Fruit fly (Drosophila melanogaster) whole organism, adult: ENCODE data around the gene CG34268.

Source experiments
- CG11617 ChIP-seq: fragments of 200-800 bp; sonication (Bioruptor generic); optimal IDR thresholded peaks from 2 replicates; lab custom pipeline; 2017; ENCODE audit warnings: mild to moderate bottlenecking, missing biosample characterization, missing genetic modification reagents, missing genetic modification characterization
- CG12768 ChIP-seq: fragments of 200-800 bp; sonication (Bioruptor generic); optimal IDR thresholded peaks from 2 replicates; lab custom pipeline; 2017; ENCODE audit warnings: missing biosample characterization, missing genetic modification characterization, mild to moderate bottlenecking, moderate library complexity, missing genetic modification reagents
- CG14711 ChIP-seq: fragments of 200-800 bp; sonication (Bioruptor generic); optimal IDR thresholded peaks from 2 replicates; lab custom pipeline; 2018; ENCODE audit warnings: missing biosample characterization, mild to moderate bottlenecking, missing genetic modification characterization, moderate library complexity
- CG1620 ChIP-seq: fragments of 200-800 bp; sonication (Bioruptor generic); optimal IDR thresholded peaks from 2 replicates; lab custom pipeline; 2016; ENCODE audit warnings: missing biosample characterization, missing genetic modification characterization
- CG33017 ChIP-seq: fragments of 200-800 bp; sonication (Bioruptor generic); optimal IDR thresholded peaks from 2 replicates; lab custom pipeline; 2018; ENCODE audit warnings: missing biosample characterization, mild to moderate bottlenecking, missing genetic modification characterization, moderate library complexity
- CG5204 ChIP-seq: fragments of 200-800 bp; sonication (Bioruptor generic); optimal IDR thresholded peaks from 2 replicates; lab custom pipeline; 2016; ENCODE audit warnings: missing biosample characterization, missing genetic modification characterization
- CG7045 ChIP-seq: fragments of 200-800 bp; sonication (Bioruptor generic); optimal IDR thresholded peaks from 2 replicates; lab custom pipeline; 2017; ENCODE audit warnings: missing biosample characterization, mild to moderate bottlenecking, missing genetic modification characterization
- CG7101 ChIP-seq: fragments of 200-800 bp; sonication (Bioruptor generic); optimal IDR thresholded peaks from 2 replicates; lab custom pipeline; 2018; ENCODE audit warnings: missing biosample characterization, mild to moderate bottlenecking, missing genetic modification characterization, moderate library complexity
- Clk ChIP-seq: fragments of 200-800 bp; sonication (Bioruptor generic); optimal IDR thresholded peaks from 2 replicates; lab custom pipeline; 2017; ENCODE audit warnings: missing biosample characterization, missing genetic modification characterization
- Crg-1 ChIP-seq: fragments of 200-800 bp; sonication (Bioruptor generic); optimal IDR thresholded peaks from 2 replicates; lab custom pipeline; 2016; ENCODE audit warnings: missing biosample characterization, missing genetic modification characterization
- Hr96 ChIP-seq: fragments of 200-800 bp; sonication (Bioruptor generic); optimal IDR thresholded peaks from 2 replicates; lab custom pipeline; 2016; ENCODE audit warnings: missing biosample characterization, missing genetic modification characterization
- Mnt ChIP-seq: fragments of 200-800 bp; sonication (Bioruptor generic); optimal IDR thresholded peaks from 2 replicates; lab custom pipeline; 2016; ENCODE audit warnings: missing biosample characterization, mild to moderate bottlenecking, missing genetic modification characterization
- bab1 ChIP-seq: fragments of 200-800 bp; sonication (Bioruptor generic); optimal IDR thresholded peaks from 3 replicates; lab custom pipeline; 2019; ENCODE audit warnings: missing biosample characterization, mild to moderate bottlenecking, missing genetic modification characterization, moderate library complexity
- cic ChIP-seq: fragments of 200-800 bp; sonication (Bioruptor generic); optimal IDR thresholded peaks from 2 replicates; lab custom pipeline; 2017; ENCODE audit warnings: missing biosample characterization, mild to moderate bottlenecking, missing genetic modification characterization, moderate library complexity
- cnc ChIP-seq, 2 experiments: fragments of >200 bp; optimal IDR thresholded peaks; 2 replicates each; lab custom pipeline; 2017
- kay ChIP-seq: fragments of 200-800 bp; sonication (Bioruptor generic); peaks from one replicate; lab custom pipeline; 2016; ENCODE audit warnings: missing biosample characterization, missing genetic modification characterization, borderline replicate concordance
- ovo ChIP-seq: fragments of 200-800 bp; sonication (Bioruptor generic); optimal IDR thresholded peaks from 2 replicates; lab custom pipeline; 2016; ENCODE audit warnings: missing biosample characterization, missing genetic modification characterization
- pad ChIP-seq: fragments of 200-800 bp; sonication (Bioruptor generic); optimal IDR thresholded peaks from 3 replicates; lab custom pipeline; 2017; ENCODE audit warnings: missing biosample characterization, missing genetic modification characterization, mild to moderate bottlenecking, moderate library complexity, missing genetic modification reagents
- tj ChIP-seq: fragments of 200-800 bp; sonication (Bioruptor generic); optimal IDR thresholded peaks from 3 replicates; lab custom pipeline; 2017; ENCODE audit warnings: missing biosample characterization, mild to moderate bottlenecking, missing genetic modification characterization, moderate library complexity
- toe ChIP-seq: fragments of 200-800 bp; sonication (Bioruptor generic); optimal IDR thresholded peaks from 2 replicates; lab custom pipeline; 2016; ENCODE audit warnings: missing biosample characterization, missing genetic modification characterization

Gene CG34268

DNA sequence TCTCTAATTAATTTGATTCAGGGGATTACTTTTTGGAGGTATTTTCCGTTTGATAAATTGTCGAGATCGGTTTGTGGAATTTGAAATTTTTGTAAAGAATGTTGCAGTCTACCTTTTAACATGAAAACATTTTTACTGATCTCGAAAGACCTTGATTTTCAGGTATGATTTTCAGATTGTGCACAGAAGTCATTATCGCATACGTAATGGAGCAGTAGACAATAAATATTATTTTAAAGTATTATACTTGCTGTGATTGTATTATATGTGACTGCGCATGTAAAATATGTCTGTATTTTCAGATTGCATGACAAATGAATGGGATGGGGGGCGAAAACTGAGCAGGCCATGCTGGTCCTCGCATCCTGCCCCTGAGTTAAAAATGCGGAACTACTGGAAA, 27.3 kb downstream of the CG34268 start, which contains the start of gene CG34269:
TSS of gene CG34269 (plus strand) at position 301 of the 400 bp plus-strand sequence.
- TF ChIP-seq Hr96, result no peak
- TF ChIP-seq cnc (optimal IDR thresholded peaks at IDR 0.05; lab: Kevin White, UChicago), result no peak
- no peak for TF ChIP-seq Clk (GFP tag; lab: Kevin White, UChicago)

DNA sequence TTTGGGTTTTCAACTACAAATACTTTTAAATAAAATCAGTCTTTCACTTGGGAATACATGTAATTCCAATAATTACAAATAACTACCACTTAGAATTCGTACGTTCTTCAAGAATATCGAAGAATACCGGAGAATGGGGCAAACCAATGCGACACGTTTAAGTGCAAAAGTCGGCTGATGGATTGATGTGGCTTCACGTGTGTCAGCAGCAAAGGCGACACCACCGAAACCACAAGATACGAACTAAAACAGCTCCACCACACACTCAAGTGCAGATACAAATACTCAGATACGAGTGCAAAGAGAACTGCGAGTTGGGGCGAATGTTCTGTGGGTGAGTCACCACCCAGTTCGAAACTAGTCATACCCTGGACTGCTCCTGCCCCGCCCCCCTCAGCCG, 30.0 kb downstream of the CG34268 start:
- TF ChIP-seq CG33017 (tag; lab: Kevin White, UChicago) (no peak), pad (GFP tag; lab: Kevin White, UChicago) (no peak), CG1620 (GFP tag; lab: Kevin White, UChicago) (no peak), bab1 (GFP tag; lab: Kevin White, UChicago) (no peak), Clk (GFP tag; lab: Kevin White, UChicago) (no peak), CG5204 (no peak), cic (no peak), tj (GFP tag; lab: Kevin White, UChicago) (no peak), CG11617 (no peak)

DNA sequence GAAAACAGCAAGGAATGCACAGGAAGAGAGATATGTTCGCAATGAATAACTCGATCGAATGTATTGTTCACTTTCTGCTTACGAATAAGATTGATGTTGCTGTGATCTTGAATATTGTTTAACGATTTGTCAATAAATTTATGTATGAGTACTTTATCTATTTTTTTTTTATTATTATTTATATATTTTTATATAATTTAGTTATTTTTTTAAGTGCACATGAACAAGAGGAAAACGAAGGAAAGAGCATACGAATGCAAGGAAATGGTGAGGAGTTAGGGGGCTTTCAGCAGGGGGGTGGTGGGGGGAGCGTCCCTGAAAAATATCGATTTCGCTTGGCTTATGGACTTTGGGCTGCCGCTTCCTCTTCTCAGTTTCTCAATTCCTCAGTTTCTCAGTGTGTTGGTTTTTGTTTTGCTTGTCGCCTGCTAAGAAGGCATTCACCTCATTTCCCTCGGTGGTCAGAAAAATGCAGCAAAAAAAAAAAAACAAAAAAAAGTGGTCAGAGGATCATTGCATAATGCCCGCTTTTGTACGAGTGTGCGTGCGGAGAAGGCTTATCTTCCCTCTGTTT, 30.6 kb downstream of the CG34268 start:
- TF ChIP-seq CG7045 (no peak), tj (GFP tag; lab: Kevin White, UChicago) (no peak), kay (GFP tag; lab: Kevin White, UChicago) (no peak), Hr96 (no peak), cnc (optimal IDR thresholded peaks at IDR 0.05; lab: Kevin White, UChicago) (no peak), ovo (GFP tag; lab: Kevin White, UChicago) (no peak), Crg-1 (GFP tag; lab: Kevin White, UChicago) (no peak), bab1 (GFP tag; lab: Kevin White, UChicago) (no peak), CG5204 (no peak), toe (GFP tag; lab: Kevin White, UChicago) (no peak), CG1620 (GFP tag; lab: Kevin White, UChicago) (no peak), cic (no peak), Mnt (GFP tag; lab: Kevin White, UChicago) (no peak), pad (GFP tag; lab: Kevin White, UChicago) (no peak), CG7101 (tag; lab: Kevin White, UChicago) (no peak), CG14711 (no peak), CG33017 (tag; lab: Kevin White, UChicago) (no peak), Clk (GFP tag; lab: Kevin White, UChicago) (no peak), CG12768 (GFP tag; lab: Kevin White, UChicago) (no peak)

DNA sequence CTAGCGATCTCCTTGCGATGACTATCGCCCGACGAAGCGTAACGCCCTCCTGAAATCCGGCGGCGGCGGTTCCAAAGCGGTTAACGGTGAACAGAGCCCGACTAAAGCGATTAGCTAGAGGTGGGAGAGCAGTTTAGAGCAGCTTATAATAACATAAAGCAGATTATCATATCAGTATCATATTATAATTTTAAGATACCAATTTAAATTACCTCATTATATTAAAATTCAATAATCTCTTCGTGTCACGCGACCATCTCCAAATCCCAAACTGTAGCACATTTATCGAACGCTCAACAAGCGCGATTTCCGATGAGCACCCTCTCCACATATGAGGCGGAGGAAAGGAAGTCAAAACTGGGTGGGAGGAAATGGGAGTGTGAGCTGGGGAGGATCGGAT, 33.0 kb downstream of the CG34268 start:
- no peak for TF ChIP-seq cic
- no peak for TF ChIP-seq toe (GFP tag; lab: Kevin White, UChicago)
- TF ChIP-seq CG1620 (GFP tag; lab: Kevin White, UChicago), result no peak
- TF ChIP-seq Hr96, result no peak
- TF ChIP-seq CG11617, result no peak
- no peak for TF ChIP-seq Clk (GFP tag; lab: Kevin White, UChicago)
- TF ChIP-seq Crg-1 (GFP tag; lab: Kevin White, UChicago), result no peak
- no peak for TF ChIP-seq CG14711
- no peak for TF ChIP-seq CG33017 (tag; lab: Kevin White, UChicago)
- no peak for TF ChIP-seq ovo (GFP tag; lab: Kevin White, UChicago)
- TF ChIP-seq cnc (optimal IDR thresholded peaks at IDR 0.05; lab: Kevin White, UChicago), result no peak
- no peak for TF ChIP-seq bab1 (GFP tag; lab: Kevin White, UChicago)
- TF ChIP-seq tj (GFP tag; lab: Kevin White, UChicago), result no peak
- TF ChIP-seq CG12768 (GFP tag; lab: Kevin White, UChicago), result no peak
- TF ChIP-seq Mnt (GFP tag; lab: Kevin White, UChicago), result no peak
- TF ChIP-seq pad (GFP tag; lab: Kevin White, UChicago), result no peak
- TF ChIP-seq CG7045, result no peak

DNA sequence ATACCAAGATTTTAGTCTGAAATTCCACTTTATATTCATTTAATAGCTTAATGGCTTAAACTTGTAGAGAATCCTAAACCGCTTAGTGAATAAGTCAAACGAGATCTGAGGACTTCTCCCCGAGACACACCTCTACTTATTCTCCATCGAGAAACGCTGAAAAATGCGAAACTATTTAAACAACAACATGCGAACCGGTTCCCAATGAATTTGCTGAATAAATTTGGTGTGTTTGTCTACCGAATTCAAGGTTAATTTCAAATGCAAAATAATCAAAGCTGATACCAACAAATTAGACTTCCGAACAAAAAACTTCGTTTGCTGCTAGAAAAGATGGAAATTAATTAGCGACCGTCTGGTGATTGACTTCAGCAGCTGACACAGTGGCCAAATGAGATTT, 35.3 kb downstream of the CG34268 start:
- TF ChIP-seq kay (GFP tag; lab: Kevin White, UChicago) (no peak), Clk (GFP tag; lab: Kevin White, UChicago) (no peak), CG1620 (GFP tag; lab: Kevin White, UChicago) (no peak), bab1 (GFP tag; lab: Kevin White, UChicago) (no peak), CG7045 (no peak), toe (GFP tag; lab: Kevin White, UChicago) (no peak), CG5204 (no peak), CG12768 (GFP tag; lab: Kevin White, UChicago) (no peak), ovo (GFP tag; lab: Kevin White, UChicago) (no peak), cnc (optimal IDR thresholded peaks at IDR 0.05; lab: Kevin White, UChicago) (no peak), pad (GFP tag; lab: Kevin White, UChicago) (no peak), CG33017 (tag; lab: Kevin White, UChicago) (no peak), cic (no peak), CG11617 (no peak)

DNA sequence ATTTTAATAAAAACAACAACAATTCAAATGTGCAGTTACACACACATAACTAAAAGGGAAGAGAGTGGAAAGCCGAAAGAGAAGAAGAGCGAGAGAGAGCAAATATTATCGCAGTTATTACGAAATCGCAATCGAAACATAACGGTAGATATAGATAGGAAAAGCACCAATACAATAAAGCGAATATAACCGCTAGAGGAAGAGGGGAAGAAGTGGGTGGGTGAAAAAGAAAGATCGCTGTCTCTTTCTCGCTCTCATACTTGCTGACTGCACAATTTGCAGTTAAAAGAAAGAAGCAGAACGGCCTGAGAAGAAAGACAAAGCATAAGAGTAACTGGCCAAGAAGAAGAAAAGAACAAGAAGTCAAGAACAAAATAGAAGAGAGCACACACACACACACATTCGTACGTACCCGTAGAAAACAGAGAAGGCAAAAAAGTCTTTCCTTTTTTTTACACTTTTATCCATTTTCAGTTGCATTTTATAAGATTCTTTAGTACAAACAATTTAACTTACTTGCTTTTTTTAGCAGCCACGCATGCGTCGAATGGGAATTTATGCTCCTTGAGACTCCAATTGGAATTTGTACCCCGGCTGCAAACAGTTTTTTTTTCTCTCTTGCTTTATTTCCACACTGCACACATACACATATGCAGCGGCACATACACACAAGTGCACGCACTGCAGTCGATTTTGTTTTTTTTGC, 38.8 kb downstream of the CG34268 start:
- no peak for TF ChIP-seq CG1620 (GFP tag; lab: Kevin White, UChicago)
- peak; percentile 91 for TF ChIP-seq ovo (GFP tag; lab: Kevin White, UChicago)
- peak; percentile 98 for TF ChIP-seq pad (GFP tag; lab: Kevin White, UChicago)
- TF ChIP-seq CG12768 (GFP tag; lab: Kevin White, UChicago), result peak; percentile 43
- peak; percentile 91 for TF ChIP-seq tj (GFP tag; lab: Kevin White, UChicago)
- no peak for TF ChIP-seq CG14711
